Worm (Caenorhabditis elegans) whole organism, young adult: ENCODE results near the gene C35A5.6.

Source experiments
- B0261.1 ChIP-seq: sonication (generic microtip); optimal IDR thresholded peaks from 2 replicates; lab custom pipeline; 2016; ENCODE audit warnings: mild to moderate bottlenecking, missing genetic modification characterization, moderate library complexity, missing compliant biosample characterization
- F52B5.7 ChIP-seq: sonication (generic microtip); optimal IDR thresholded peaks from 2 replicates; lab custom pipeline; 2016; ENCODE audit warnings: mild to moderate bottlenecking, missing genetic modification characterization, missing compliant biosample characterization
- F57A8.1 ChIP-seq: fragments of 200-800 bp; sonication (Bioruptor generic); optimal IDR thresholded peaks from 2 replicates; lab custom pipeline; 2018; ENCODE audit warnings: mild to moderate bottlenecking, missing genetic modification characterization, moderate library complexity, missing compliant biosample characterization
- F57C9.4 ChIP-seq: sonication (generic microtip); optimal IDR thresholded peaks from 2 replicates; lab custom pipeline; 2017; ENCODE audit warnings: mild to moderate bottlenecking, missing genetic modification characterization, missing compliant biosample characterization
- K12H6.12 ChIP-seq: fragments of 200-800 bp; sonication (Bioruptor generic); optimal IDR thresholded peaks from 2 replicates; lab custom pipeline; 2018; ENCODE audit warnings: mild to moderate bottlenecking, missing genetic modification characterization, missing compliant biosample characterization
- T07F8.4 ChIP-seq: sonication (generic microtip); optimal IDR thresholded peaks from 2 replicates; lab custom pipeline; 2016; ENCODE audit warnings: mild to moderate bottlenecking, missing genetic modification characterization, moderate library complexity, missing compliant biosample characterization
- Y56A3A.18 ChIP-seq: fragments of 200-800 bp; sonication (Bioruptor generic); IDR thresholded peaks from 2 replicates; pipeline ENCODE4 v1.3.6; 2022; ENCODE audit warnings: missing genetic modification reagents, missing genetic modification characterization, missing compliant biosample characterization
- Y79H2A.3 ChIP-seq: fragments of 200-800 bp; sonication (Bioruptor generic); conservative IDR thresholded peaks from 2 replicates; pipeline ENCODE4 v1.3.6; 2022; ENCODE audit warnings: missing genetic modification reagents, missing genetic modification characterization, missing compliant biosample characterization
- ZK185.1 ChIP-seq: sonication (generic microtip); optimal IDR thresholded peaks from 2 replicates; lab custom pipeline; 2016; ENCODE audit warnings: mild to moderate bottlenecking, missing genetic modification characterization, missing compliant biosample characterization; ENCODE audit not compliant: poor library complexity, severe bottlenecking
- akir-1 ChIP-seq: fragments of 200-800 bp; sonication (Bioruptor generic); optimal IDR thresholded peaks from 2 replicates; lab custom pipeline; 2018; ENCODE audit warnings: mild to moderate bottlenecking, missing genetic modification characterization, moderate library complexity, missing compliant biosample characterization
- ama-1 ChIP-seq, 3 experiments: fragments of 150-350 bp in 1 of 3; sonication (generic microtip) in 2 of 3; optimal IDR thresholded peaks; 2 replicates each; lab custom pipeline; 2014 to 2018; ENCODE audit warnings: missing biosample characterization in 2 of 3, missing genetic modification characterization in 2 of 3, missing genetic modification reagents in 2 of 3
- atf-7 ChIP-seq: sonication (generic microtip); optimal IDR thresholded peaks from 2 replicates; lab custom pipeline; 2017; ENCODE audit warnings: mild to moderate bottlenecking, missing genetic modification characterization, missing compliant biosample characterization
- attf-5 ChIP-seq: fragments of 200-800 bp; sonication (Bioruptor generic); optimal IDR thresholded peaks from 2 replicates; lab custom pipeline; 2018; ENCODE audit warnings: mild to moderate bottlenecking, missing genetic modification characterization, missing compliant biosample characterization
- attf-6 ChIP-seq: fragments of 200-800 bp; sonication (Bioruptor generic); IDR thresholded peaks from 2 replicates; pipeline ENCODE4 v1.3.6; 2022; ENCODE audit warnings: missing genetic modification reagents, missing genetic modification characterization, missing compliant biosample characterization
- cebp-2 ChIP-seq: fragments of 200-800 bp; sonication (Bioruptor generic); IDR thresholded peaks from 2 replicates; pipeline ENCODE4 v1.3.6; 2022; ENCODE audit warnings: missing genetic modification characterization, missing compliant biosample characterization
- ceh-100 ChIP-seq: fragments of 200-800 bp; sonication (Bioruptor generic); IDR thresholded peaks from 2 replicates; pipeline ENCODE4 v1.3.6; 2022; ENCODE audit warnings: missing genetic modification reagents, missing genetic modification characterization, missing compliant biosample characterization
- ceh-79 ChIP-seq: sonication (generic microtip); optimal IDR thresholded peaks from 2 replicates; lab custom pipeline; 2017; ENCODE audit warnings: mild to moderate bottlenecking, missing genetic modification characterization, missing compliant biosample characterization
- die-1 ChIP-seq: sonication (generic microtip); optimal IDR thresholded peaks from 2 replicates; lab custom pipeline; 2016; ENCODE audit warnings: missing genotype, mild to moderate bottlenecking, missing genetic modification characterization, missing compliant biosample characterization
- hlh-12 ChIP-seq: sonication (generic microtip); optimal IDR thresholded peaks from 2 replicates; lab custom pipeline; 2016; ENCODE audit warnings: missing genetic modification characterization, missing compliant biosample characterization
- hmg-20 ChIP-seq: fragments of 200-800 bp; sonication (Bioruptor generic); IDR thresholded peaks from 2 replicates; pipeline ENCODE4 v1.3.6; 2022; ENCODE audit warnings: missing genetic modification reagents, missing genetic modification characterization, missing compliant biosample characterization
- let-526 ChIP-seq: fragments of 200-800 bp; sonication (Bioruptor generic); IDR thresholded peaks from 2 replicates; pipeline ENCODE4 v1.3.6; 2022; ENCODE audit warnings: missing genetic modification reagents, missing genetic modification characterization, missing compliant biosample characterization
- lin-54 ChIP-seq: fragments of 200-800 bp; sonication (Bioruptor generic); optimal IDR thresholded peaks from 2 replicates; lab custom pipeline; 2018; ENCODE audit warnings: mild to moderate bottlenecking, missing genetic modification characterization, missing compliant biosample characterization
- lsy-27 ChIP-seq: sonication (generic microtip); optimal IDR thresholded peaks from 2 replicates; lab custom pipeline; 2017; ENCODE audit warnings: missing genetic modification characterization, mild to moderate bottlenecking, missing compliant biosample characterization, antibody characterized with exemption, missing genotype, borderline replicate concordance; ENCODE audit not compliant: insufficient read depth
- madf-10 ChIP-seq: sonication (generic microtip); optimal IDR thresholded peaks from 2 replicates; lab custom pipeline; 2016; ENCODE audit warnings: mild to moderate bottlenecking, missing genetic modification characterization, missing compliant biosample characterization
- madf-3 ChIP-seq: fragments of 200-800 bp; sonication (Bioruptor generic); IDR thresholded peaks from 2 replicates; pipeline ENCODE4 v1.3.6; 2022; ENCODE audit warnings: missing genetic modification reagents, missing genetic modification characterization, missing compliant biosample characterization
- mes-4 ChIP-seq: sonication (generic microtip); optimal IDR thresholded peaks from 2 replicates; lab custom pipeline; 2016; ENCODE audit warnings: missing genotype, missing genetic modification characterization, missing compliant biosample characterization
- mxl-1 ChIP-seq: sonication (generic microtip); optimal IDR thresholded peaks from 2 replicates; lab custom pipeline; 2016; ENCODE audit warnings: missing genetic modification characterization, missing compliant biosample characterization
- nfya-2 ChIP-seq: fragments of 200-800 bp; sonication (Bioruptor generic); IDR thresholded peaks from 2 replicates; pipeline ENCODE4 v1.3.6; 2022; ENCODE audit warnings: missing genetic modification reagents, missing genetic modification characterization, missing compliant biosample characterization
- nhr-120 ChIP-seq: fragments of 200-800 bp; sonication (Bioruptor generic); IDR thresholded peaks from 2 replicates; pipeline ENCODE4 v1.3.6; 2022; ENCODE audit warnings: missing genetic modification characterization, missing compliant biosample characterization
- nhr-90 ChIP-seq: sonication (generic microtip); optimal IDR thresholded peaks from 2 replicates; lab custom pipeline; 2016; ENCODE audit warnings: missing genotype, mild to moderate bottlenecking, missing genetic modification characterization, missing compliant biosample characterization
- rec-8 ChIP-seq, 2 experiments: sonication (generic microtip); optimal IDR thresholded peaks; 2 replicates each; lab custom pipeline; 2016; ENCODE audit warnings: mild to moderate bottlenecking in 2 of 2, missing genetic modification characterization in 2 of 2, missing genetic modification reagents in 2 of 2, missing genotype in 2 of 2, missing biosample characterization in 1 of 2, missing compliant biosample characterization in 1 of 2, moderate library complexity in 1 of 2
- repo-1 ChIP-seq: sonication (generic microtip); optimal IDR thresholded peaks from 2 replicates; lab custom pipeline; 2017; ENCODE audit warnings: mild to moderate bottlenecking, missing genetic modification characterization, missing compliant biosample characterization
- rpc-1 ChIP-seq, 2 experiments: fragments of 150-350 bp in 1 of 2; sonication (generic microtip) in 1 of 2; optimal IDR thresholded peaks; 2 replicates each; lab custom pipeline; 2014 to 2018; ENCODE audit warnings: missing biosample characterization in 1 of 2, missing genetic modification characterization in 1 of 2, missing genetic modification reagents in 1 of 2, missing genotype in 1 of 2
- sdz-38 ChIP-seq: sonication (generic microtip); optimal IDR thresholded peaks from 2 replicates; lab custom pipeline; 2016; ENCODE audit warnings: missing genotype, missing genetic modification characterization, missing compliant biosample characterization
- snpc-1.1 ChIP-seq: sonication (generic microtip); optimal IDR thresholded peaks from 2 replicates; lab custom pipeline; 2017; ENCODE audit warnings: missing genetic modification characterization, mild to moderate bottlenecking, missing compliant biosample characterization, antibody characterized with exemption, moderate library complexity, missing genotype, missing genetic modification reagents; ENCODE audit not compliant: insufficient read depth
- xnd-1 ChIP-seq: sonication (generic microtip); optimal IDR thresholded peaks from 2 replicates; lab custom pipeline; 2016; ENCODE audit warnings: missing genotype, missing genetic modification reagents, missing genetic modification characterization, missing compliant biosample characterization
- zfh-2 ChIP-seq: fragments of 200-800 bp; sonication (Bioruptor generic); conservative IDR thresholded peaks from 2 replicates; pipeline ENCODE4 v1.3.6; 2022; ENCODE audit warnings: missing genetic modification reagents, missing genetic modification characterization, missing compliant biosample characterization
- zim-3 ChIP-seq: sonication (generic microtip); optimal IDR thresholded peaks from 2 replicates; lab custom pipeline; 2017; ENCODE audit warnings: mild to moderate bottlenecking, missing genetic modification characterization, moderate library complexity, missing compliant biosample characterization
- ztf-18 ChIP-seq: sonication (generic microtip); optimal IDR thresholded peaks from 2 replicates; lab custom pipeline; 2016; ENCODE audit warnings: missing genotype, mild to moderate bottlenecking, missing genetic modification characterization, missing compliant biosample characterization
- ztf-22 ChIP-seq: fragments of 200-800 bp; sonication (Bioruptor generic); optimal IDR thresholded peaks from 2 replicates; lab custom pipeline; 2018; ENCODE audit warnings: mild to moderate bottlenecking, missing genetic modification characterization, moderate library complexity, missing compliant biosample characterization
- ztf-26 ChIP-seq: sonication (generic microtip); optimal IDR thresholded peaks from 2 replicates; lab custom pipeline; 2017; ENCODE audit warnings: missing genetic modification characterization, missing compliant biosample characterization
- ztf-28 ChIP-seq: fragments of 200-800 bp; sonication (Bioruptor generic); IDR thresholded peaks from 2 replicates; pipeline ENCODE4 v1.3.6; 2022; ENCODE audit warnings: missing genetic modification reagents, missing genetic modification characterization, missing compliant biosample characterization

The C35A5.6 gene

ce11 chrV:10472901-10473774, 35.8 kb upstream of the C35A5.6 start:
- TF ChIP-seq ceh-100 (GFP tag; lab: Robert Waterston, UW) (no peak), sdz-38 (tag; lab: Kevin White, UChicago) (no peak), madf-3 (no peak), nhr-90 (tag; lab: Kevin White, UChicago) (no peak), lsy-27 (tag; lab: Kevin White, UChicago) (no peak), nhr-120 (no peak), B0261.1 (tag; lab: Kevin White, UChicago) (no peak), ztf-28 (GFP tag; lab: Robert Waterston, UW) (no peak), die-1 (tag; lab: Kevin White, UChicago) (no peak), F57A8.1 (no peak), ZK185.1 (no peak), ztf-22 (GFP tag; lab: Kevin White, UChicago) (no peak), madf-10 (tag; lab: Kevin White, UChicago) (no peak), ama-1 (optimal IDR thresholded peaks at IDR 0.05; lab: Kevin White, UChicago) (peak; percentile 58), ama-1 (GFP tag; optimal IDR thresholded peaks at IDR 0.05; lab: Kevin White, UChicago) (no peak), K12H6.12 (tag; lab: Kevin White, UChicago) (no peak), ztf-26 (tag; lab: Kevin White, UChicago) (peak; percentile 21), zfh-2 (no peak)

DNA sequence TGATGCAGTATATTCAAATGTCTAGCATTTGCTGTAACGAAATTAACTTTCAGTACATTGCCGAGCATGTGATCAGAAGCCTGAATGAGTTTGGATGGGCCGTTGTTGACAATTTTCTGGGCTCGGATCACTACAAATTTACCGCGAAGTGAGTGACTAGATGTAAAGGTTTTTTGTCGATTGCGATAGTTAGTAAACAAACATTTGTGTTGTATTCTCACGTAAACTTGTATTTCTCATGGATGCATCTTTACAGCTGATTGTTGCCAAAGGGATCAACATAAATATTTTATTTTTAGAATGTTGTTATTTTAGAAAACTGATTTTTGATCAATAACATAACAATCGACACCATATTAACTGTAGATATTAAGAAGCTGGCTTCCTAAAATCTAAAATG, 34.9 kb upstream of the C35A5.6 start:
- TF ChIP-seq ztf-28 (GFP tag; lab: Robert Waterston, UW) (no peak), zim-3 (tag; lab: Kevin White, UChicago) (no peak), F52B5.7 (tag; lab: Kevin White, UChicago) (no peak)

ce11 chrV:10475421-10475820, 33.5 kb upstream of the C35A5.6 start:
- no peak for TF ChIP-seq zim-3 (tag; lab: Kevin White, UChicago)
- TF ChIP-seq snpc-1.1 (tag; lab: Kevin White, UChicago) = no peak
- TF ChIP-seq repo-1 = no peak
- TF ChIP-seq akir-1 (GFP tag; lab: Kevin White, UChicago) = no peak
- no peak for TF ChIP-seq ceh-79 (tag; lab: Kevin White, UChicago)
- no peak for TF ChIP-seq attf-5 (GFP tag; lab: Kevin White, UChicago)
- no peak for TF ChIP-seq atf-7 (tag; lab: Kevin White, UChicago)
- TF ChIP-seq mes-4 (tag; lab: Kevin White, UChicago) = no peak
- no peak for TF ChIP-seq F57C9.4 (tag; lab: Kevin White, UChicago)
- no peak for TF ChIP-seq nhr-120
- no peak for TF ChIP-seq cebp-2 (GFP tag; lab: Robert Waterston, UW)
- TF ChIP-seq ztf-18 = no peak
- TF ChIP-seq, all 124 proteins: peak for 0

ce11 chrV:10476864-10477443, 32.0 kb upstream of the C35A5.6 start:
- TF ChIP-seq Y79H2A.3 (GFP tag; lab: Robert Waterston, UW) (no peak), mxl-1 (tag; lab: Kevin White, UChicago) (no peak), attf-6 (no peak), xnd-1 (tag; lab: Kevin White, UChicago) (no peak), F57A8.1 (no peak), Y56A3A.18 (no peak), ceh-100 (GFP tag; lab: Robert Waterston, UW) (no peak), rpc-1 (optimal IDR thresholded peaks at IDR 0.05; lab: Kevin White, UChicago) (no peak), rpc-1 (tag; optimal IDR thresholded peaks at IDR 0.05; lab: Kevin White, UChicago) (no peak), hlh-12 (tag; lab: Kevin White, UChicago) (no peak), let-526 (GFP tag; lab: Robert Waterston, UW) (no peak), lin-54 (GFP tag; lab: Kevin White, UChicago) (no peak), rec-8 (tag; optimal IDR thresholded peaks at IDR 0.05; lab: Kevin White, UChicago) (no peak), T07F8.4 (no peak), nfya-2 (GFP tag; lab: Robert Waterston, UW) (no peak), madf-3 (peak; percentile 68; the same call in 1 of the 2 replicates), hmg-20 (no peak)
